Worm (Caenorhabditis elegans): ENCODE measurements around the gene E01G4.6.

The E01G4.6 gene

ce11 chrII:13460592-13461395, 21.4 kb upstream of the E01G4.6 start, which contains the start of gene pqn-27:
Gene pqn-27, minus strand, starts transcription at chrII:13460642.
- TF ChIP-seq ceh-83 (GFP tag; optimal IDR thresholded peaks at IDR 0.05) (no peak), lin-32 (GFP tag; optimal IDR thresholded peaks at IDR 0.05) (no peak), ceh-39 (tag; optimal IDR thresholded peaks at IDR 0.05) (no peak), lsy-2 (tag; optimal IDR thresholded peaks at IDR 0.05) (peak; percentile 59), elt-3 (tag; optimal IDR thresholded peaks at IDR 0.05) (no peak), ces-1 (GFP tag; optimal IDR thresholded peaks at IDR 0.05) (peak; percentile 87), unc-120 (tag; optimal IDR thresholded peaks at IDR 0.05; ENCODE audit: poor library complexity, severe bottlenecking) (no peak), nhr-237 (tag; optimal IDR thresholded peaks at IDR 0.05) (peak; percentile 19), nhr-12 (tag; optimal IDR thresholded peaks at IDR 0.05) (no peak), elt-1 (tag; optimal IDR thresholded peaks at IDR 0.05; ENCODE audit: borderline replicate concordance, insufficient read depth) (no peak), nhr-28 (tag; optimal IDR thresholded peaks at IDR 0.05) (no peak), mab-5 (tag; optimal IDR thresholded peaks at IDR 0.05) (peak; percentile 44), hlh-1 (tag; optimal IDR thresholded peaks at IDR 0.05) (peak; percentile 18), sem-2 (GFP tag; optimal IDR thresholded peaks at IDR 0.05) (no peak), flh-1 (GFP tag; optimal IDR thresholded peaks at IDR 0.05) (no peak), cnd-1 (tag; optimal IDR thresholded peaks at IDR 0.05) (no peak), mep-1 (tag; optimal IDR thresholded peaks at IDR 0.05) (peak; percentile 50), ham-2 (GFP tag; optimal IDR thresholded peaks at IDR 0.05) (peak; percentile 46), M03D4.4 (tag; optimal IDR thresholded peaks at IDR 0.05) (no peak), lin-13 (tag; optimal IDR thresholded peaks at IDR 0.05) (no peak), unc-62 (GFP tag; optimal IDR thresholded peaks at IDR 0.05) (peak; percentile 23), ceh-43 (GFP tag; optimal IDR thresholded peaks at IDR 0.05) (no peak), ztf-11 (tag; optimal IDR thresholded peaks at IDR 0.05) (no peak), blmp-1 (tag; optimal IDR thresholded peaks at IDR 0.05) (no peak), unc-39 (tag; optimal IDR thresholded peaks at IDR 0.05) (no peak), bed-3 (GFP tag; optimal IDR thresholded peaks at IDR 0.05) (no peak), mls-2 (tag; optimal IDR thresholded peaks at IDR 0.05) (no peak), nhr-76 (tag; optimal IDR thresholded peaks at IDR 0.05) (no peak), tbx-8 (GFP tag; optimal IDR thresholded peaks at IDR 0.05) (no peak), pha-4 (tag; optimal IDR thresholded peaks at IDR 0.05) (peak; percentile 26), zip-8 (tag; optimal IDR thresholded peaks at IDR 0.05) (no peak), sptf-1 (tag; optimal IDR thresholded peaks at IDR 0.05) (peak; percentile 19), snpc-4 (tag; optimal IDR thresholded peaks at IDR 0.05) (no peak)

- TF ChIP-seq drap-1 (GFP tag; optimal IDR thresholded peaks at IDR 0.05) (peak; percentile 20), ztf-11 (tag; optimal IDR thresholded peaks at IDR 0.05) (no peak), flh-1 (GFP tag; optimal IDR thresholded peaks at IDR 0.05) (no peak), M03D4.4 (tag; optimal IDR thresholded peaks at IDR 0.05) (no peak), nhr-2 (tag; optimal IDR thresholded peaks at IDR 0.05) (no peak), ces-1 (GFP tag; optimal IDR thresholded peaks at IDR 0.05) (no peak), ceh-83 (GFP tag; optimal IDR thresholded peaks at IDR 0.05) (no peak), unc-120 (tag; optimal IDR thresholded peaks at IDR 0.05; ENCODE audit: poor library complexity, severe bottlenecking) (peak; percentile 89), ceh-39 (tag; optimal IDR thresholded peaks at IDR 0.05) (no peak), mep-1 (tag; optimal IDR thresholded peaks at IDR 0.05) (no peak), mls-2 (tag; optimal IDR thresholded peaks at IDR 0.05) (no peak), sem-2 (GFP tag; optimal IDR thresholded peaks at IDR 0.05) (no peak), elt-3 (tag; optimal IDR thresholded peaks at IDR 0.05) (peak; percentile 80), zip-8 (tag; optimal IDR thresholded peaks at IDR 0.05) (no peak), cnd-1 (tag; optimal IDR thresholded peaks at IDR 0.05) (peak; percentile 15), sptf-1 (tag; optimal IDR thresholded peaks at IDR 0.05) (no peak), lin-32 (GFP tag; optimal IDR thresholded peaks at IDR 0.05) (no peak), blmp-1 (tag; optimal IDR thresholded peaks at IDR 0.05) (no peak), ham-2 (GFP tag; optimal IDR thresholded peaks at IDR 0.05) (peak; percentile 61), snpc-4 (tag; optimal IDR thresholded peaks at IDR 0.05) (no peak), lsy-2 (tag; optimal IDR thresholded peaks at IDR 0.05) (no peak), bed-3 (GFP tag; optimal IDR thresholded peaks at IDR 0.05) (no peak), lin-13 (tag; optimal IDR thresholded peaks at IDR 0.05) (no peak), ceh-43 (GFP tag; optimal IDR thresholded peaks at IDR 0.05) (no peak), unc-39 (tag; optimal IDR thresholded peaks at IDR 0.05) (no peak), nhr-76 (tag; optimal IDR thresholded peaks at IDR 0.05) (no peak), tbx-8 (GFP tag; optimal IDR thresholded peaks at IDR 0.05) (no peak), nhr-12 (tag; optimal IDR thresholded peaks at IDR 0.05) (no peak), nhr-28 (tag; optimal IDR thresholded peaks at IDR 0.05) (no peak), mab-5 (tag; optimal IDR thresholded peaks at IDR 0.05) (no peak), pha-4 (tag; optimal IDR thresholded peaks at IDR 0.05) (no peak), elt-1 (tag; optimal IDR thresholded peaks at IDR 0.05; ENCODE audit: borderline replicate concordance, insufficient read depth) (peak; percentile 79), unc-62 (GFP tag; optimal IDR thresholded peaks at IDR 0.05) (peak; percentile 97), hlh-1 (tag; optimal IDR thresholded peaks at IDR 0.05) (peak; percentile 85), nhr-237 (tag; optimal IDR thresholded peaks at IDR 0.05) (peak; percentile 12)
Observed at ce11 chrII:13461604-13462375, 20.4 kb upstream of the E01G4.6 start.
